Fruit fly (Drosophila melanogaster) whole organism, wandering third instar larva: ENCODE results near the gene Trxr2.

Experiments
- Abd-B ChIP-seq: fragments of >200 bp; optimal IDR thresholded peaks from 2 replicates; lab custom pipeline; 2017; ENCODE audit warnings: missing biosample characterization, missing genetic modification characterization
- CG32264 ChIP-seq: fragments of 200-800 bp; sonication (Bioruptor generic); optimal IDR thresholded peaks from 2 replicates; lab custom pipeline; 2016; ENCODE audit warnings: missing biosample characterization, missing genetic modification characterization
- CG9705 ChIP-seq: fragments of 200-800 bp; sonication (Bioruptor generic); optimal IDR thresholded peaks from 2 replicates; lab custom pipeline; 2018; ENCODE audit warnings: missing biosample characterization, mild to moderate bottlenecking, missing genetic modification characterization
- Dif ChIP-seq: fragments of 200-275, 200-300 bp; sonication (Bioruptor generic); optimal IDR thresholded peaks from 2 replicates; lab custom pipeline; 2018; ENCODE audit warnings: missing biosample characterization, missing genetic modification characterization; ENCODE audit not compliant: partially characterized antibody
- GATAd ChIP-seq: sonication (Bioruptor generic); optimal IDR thresholded peaks from 2 replicates; lab custom pipeline; 2016; ENCODE audit warnings: missing biosample characterization, missing genetic modification characterization
- HLH106 ChIP-seq: fragments of 200-800 bp; optimal IDR thresholded peaks from 3 replicates; lab custom pipeline; 2019; ENCODE audit warnings: missing biosample characterization, mild to moderate bottlenecking, missing genetic modification characterization, moderate library complexity
- Hnf4 ChIP-seq: fragments of 200-800 bp; sonication (Bioruptor generic); optimal IDR thresholded peaks from 2 replicates; lab custom pipeline; 2016; ENCODE audit warnings: missing biosample characterization, mild to moderate bottlenecking, missing genetic modification characterization
- Hr78 ChIP-seq: fragments of >200 bp; optimal IDR thresholded peaks from 2 replicates; lab custom pipeline; 2017; ENCODE audit warnings: missing biosample characterization, missing genetic modification characterization
- Hr83 ChIP-seq: fragments of 200-300 bp; sonication (Bioruptor generic); optimal IDR thresholded peaks from 2 replicates; lab custom pipeline; 2016; ENCODE audit warnings: missing biosample characterization, mild to moderate bottlenecking, missing genetic modification characterization, moderate library complexity; ENCODE audit not compliant: poor library complexity, severe bottlenecking
- Jra ChIP-seq: sonication (Bioruptor generic); optimal IDR thresholded peaks from 2 replicates; lab custom pipeline; 2016; ENCODE audit warnings: missing biosample characterization, missing genetic modification characterization
- N ChIP-seq: fragments of >200 bp; optimal IDR thresholded peaks from 2 replicates; lab custom pipeline; 2018; ENCODE audit warnings: missing biosample characterization, missing external identifiers, missing genetic modification characterization
- OdsH ChIP-seq: fragments of 200-800 bp; sonication (Bioruptor generic); optimal IDR thresholded peaks from 2 replicates; lab custom pipeline; 2016; ENCODE audit warnings: missing biosample characterization, mild to moderate bottlenecking, missing genetic modification characterization
- Sp1 ChIP-seq: fragments of 200-800 bp; sonication (Bioruptor generic); optimal IDR thresholded peaks from 3 replicates; lab custom pipeline; 2019; ENCODE audit warnings: missing biosample characterization, mild to moderate bottlenecking, missing genetic modification characterization, moderate library complexity
- Vsx2 ChIP-seq: fragments of 200-300, 225-300 bp; sonication (Bioruptor generic); optimal IDR thresholded peaks from 2 replicates; lab custom pipeline; 2018; ENCODE audit warnings: missing biosample characterization, missing genetic modification characterization; ENCODE audit not compliant: partially characterized antibody
- br ChIP-seq: fragments of 200-800 bp; sonication (Bioruptor generic); optimal IDR thresholded peaks from 2 replicates; lab custom pipeline; 2016; ENCODE audit warnings: missing biosample characterization, missing genetic modification characterization
- brk ChIP-seq: fragments of 200-800 bp; sonication (Bioruptor generic); optimal IDR thresholded peaks from 2 replicates; lab custom pipeline; 2016; ENCODE audit warnings: missing biosample characterization, mild to moderate bottlenecking, missing genetic modification characterization
- dl ChIP-seq, 2 experiments: fragments of 175-275, 200-275 bp in 1 of 2; fragments of 200-275 bp in 1 of 2; sonication (Bioruptor generic); optimal IDR thresholded peaks; lab custom pipeline; 2018; ENCODE audit warnings: mild to moderate bottlenecking in 2 of 2, missing biosample characterization in 2 of 2, missing genetic modification characterization in 2 of 2, moderate library complexity in 2 of 2; ENCODE audit not compliant: partially characterized antibody in 2 of 2, insufficient read depth in 1 of 2
- dmrt93B ChIP-seq: fragments of 200-800 bp; sonication (Bioruptor generic); optimal IDR thresholded peaks from 2 replicates; lab custom pipeline; 2018; ENCODE audit warnings: missing biosample characterization, mild to moderate bottlenecking, missing genetic modification characterization
- dsf ChIP-seq: sonication (Bioruptor generic); optimal IDR thresholded peaks from 2 replicates; lab custom pipeline; 2016; ENCODE audit warnings: missing biosample characterization, missing genetic modification characterization, borderline replicate concordance
- ey ChIP-seq: fragments of 200-800 bp; sonication (Bioruptor generic); optimal IDR thresholded peaks from 2 replicates; lab custom pipeline; 2016; ENCODE audit warnings: missing biosample characterization, missing genetic modification characterization
- foxo ChIP-seq, 2 experiments: fragments of 200-800 bp; sonication (Bioruptor generic); optimal IDR thresholded peaks; 2 replicates in 1 of 2; 3 replicates in 1 of 2; lab custom pipeline; 2016 to 2017; ENCODE audit warnings: missing biosample characterization in 2 of 2, missing genetic modification characterization in 2 of 2
- fru ChIP-seq: fragments of 200-800 bp; sonication (Bioruptor generic); optimal IDR thresholded peaks from 3 replicates; lab custom pipeline; 2016; ENCODE audit warnings: missing biosample characterization, mild to moderate bottlenecking, missing genetic modification characterization
- h ChIP-seq: fragments of 200-800 bp; sonication (Bioruptor generic); optimal IDR thresholded peaks from 3 replicates; lab custom pipeline; 2016; ENCODE audit warnings: missing biosample characterization, mild to moderate bottlenecking, missing genetic modification characterization
- jim ChIP-seq: fragments of 175-275, 200-325 bp; sonication (Bioruptor generic); optimal IDR thresholded peaks from 2 replicates; lab custom pipeline; 2016; ENCODE audit warnings: missing biosample characterization, mild to moderate bottlenecking, missing genetic modification characterization
- lola ChIP-seq: fragments of >200 bp; optimal IDR thresholded peaks from 2 replicates; lab custom pipeline; 2017; ENCODE audit warnings: missing biosample characterization, missing genetic modification characterization
- pan ChIP-seq: fragments of >200 bp; optimal IDR thresholded peaks from 2 replicates; lab custom pipeline; 2017
- rgr ChIP-seq: fragments of 200-800 bp; sonication (Bioruptor generic); optimal IDR thresholded peaks from 3 replicates; lab custom pipeline; 2016; ENCODE audit warnings: missing biosample characterization, mild to moderate bottlenecking, missing genetic modification characterization
- sage ChIP-seq: fragments of 200-800 bp; sonication (Bioruptor generic); optimal IDR thresholded peaks from 2 replicates; lab custom pipeline; 2016; ENCODE audit warnings: missing biosample characterization, mild to moderate bottlenecking, missing genetic modification characterization
- sv ChIP-seq: fragments of 200-800 bp; sonication (Bioruptor generic); optimal IDR thresholded peaks from 3 replicates; lab custom pipeline; 2016; ENCODE audit warnings: missing biosample characterization, missing genetic modification characterization
- tai ChIP-seq: sonication (Bioruptor generic); optimal IDR thresholded peaks from 2 replicates; lab custom pipeline; 2016; ENCODE audit warnings: missing biosample characterization, missing genetic modification characterization
- usp ChIP-seq: fragments of >200 bp; optimal IDR thresholded peaks from 2 replicates; lab custom pipeline; 2017; ENCODE audit warnings: missing biosample characterization, missing genetic modification characterization
- woc ChIP-seq: sonication (Bioruptor generic); optimal IDR thresholded peaks from 2 replicates; lab custom pipeline; 2016; ENCODE audit warnings: missing biosample characterization, mild to moderate bottlenecking, missing genetic modification characterization

The Trxr2 gene

DNA sequence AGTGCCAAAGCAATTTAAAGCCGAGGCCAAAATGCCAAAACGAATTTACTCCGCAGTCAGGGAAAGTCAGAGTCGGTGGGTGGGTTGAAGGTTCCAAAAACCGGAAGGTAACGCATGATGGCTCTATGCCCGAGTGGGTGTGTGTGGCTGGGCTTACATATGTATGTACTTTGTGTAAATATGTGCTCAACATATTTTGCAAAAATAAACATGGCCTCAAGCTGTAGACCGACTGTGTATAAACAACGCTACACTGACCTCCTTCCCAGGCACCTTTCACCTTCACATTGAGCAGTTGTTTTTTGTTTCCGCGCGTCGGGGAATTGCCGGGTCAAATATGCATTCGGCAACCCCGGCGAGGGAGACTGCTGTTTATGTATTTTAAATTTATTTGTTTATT, 30.0 kb upstream of the Trxr2 start:
- peak; percentile 3 for TF ChIP-seq h (GFP tag; lab: Kevin White, UChicago)
- TF ChIP-seq rgr (GFP tag; lab: Kevin White, UChicago): peak; percentile 19
- TF ChIP-seq dl (GFP tag; optimal IDR thresholded peaks at IDR 0.05; lab: Kevin White, UChicago; ENCODE audit: insufficient read depth in 1 of 2, partially characterized antibody in 2 of 2): no peak
- TF ChIP-seq dsf (GFP tag; lab: Kevin White, UChicago): no peak
- peak; percentile 3 for TF ChIP-seq Hr83 (GFP tag; lab: Kevin White, UChicago)
- TF ChIP-seq OdsH (GFP tag; lab: Kevin White, UChicago): peak; percentile 17
- TF ChIP-seq fru (GFP tag; lab: Kevin White, UChicago): peak; percentile 21

dm6 chr3L:22548137-22548536, 1.9 kb upstream of the Trxr2 start, which contains the start of gene CG11404:
TSS of gene CG11404 (plus strand) at chr3L:22548437.
- no peak for TF ChIP-seq foxo (GFP tag; optimal IDR thresholded peaks at IDR 0.05; lab: Kevin White, UChicago)
- no peak for TF ChIP-seq sage (GFP tag; lab: Kevin White, UChicago)
- TF ChIP-seq Jra: no peak
- TF ChIP-seq CG9705 (GFP tag; lab: Kevin White, UChicago): no peak
- no peak for TF ChIP-seq Dif
- no peak for TF ChIP-seq OdsH (GFP tag; lab: Kevin White, UChicago)
- no peak for TF ChIP-seq Hr83 (GFP tag; lab: Kevin White, UChicago)
- no peak for TF ChIP-seq rgr (GFP tag; lab: Kevin White, UChicago)
- TF ChIP-seq br (GFP tag; lab: Kevin White, UChicago): no peak
- no peak for TF ChIP-seq Hnf4 (GFP tag; lab: Kevin White, UChicago)
- TF ChIP-seq fru (GFP tag; lab: Kevin White, UChicago): no peak

DNA sequence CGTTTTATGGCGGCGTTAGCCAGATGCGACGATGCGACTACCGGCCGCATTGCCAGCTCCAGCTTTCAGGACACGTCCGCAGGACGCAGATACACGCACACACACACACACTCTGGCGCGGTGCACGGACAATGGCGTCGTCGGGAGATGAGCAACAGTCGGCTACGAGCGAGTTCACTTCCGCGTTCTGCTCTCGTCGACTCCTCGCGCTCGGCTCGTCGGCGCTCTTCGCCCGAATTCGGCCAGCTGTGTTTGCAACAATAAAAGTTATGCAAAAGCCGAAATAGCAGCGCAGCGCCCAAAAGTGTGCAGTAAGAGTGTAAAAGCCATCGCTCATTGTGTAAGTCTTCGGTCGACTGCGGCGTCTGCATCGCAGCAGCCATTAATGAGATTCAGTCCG, 21.7 kb downstream of the Trxr2 start:
- TF ChIP-seq lola (GFP tag; lab: Kevin White, UChicago) (no peak), brk (GFP tag; lab: Kevin White, UChicago) (no peak), Hr78 (GFP tag; lab: Kevin White, UChicago) (no peak), woc (GFP tag; lab: Kevin White, UChicago) (no peak), br (GFP tag; lab: Kevin White, UChicago) (no peak), usp (GFP tag; lab: Kevin White, UChicago) (no peak), dl (GFP tag; optimal IDR thresholded peaks at IDR 0.05; lab: Kevin White, UChicago; ENCODE audit: insufficient read depth in 1 of 2, partially characterized antibody in 2 of 2) (no peak), sage (GFP tag; lab: Kevin White, UChicago) (no peak), GATAd (GFP tag; lab: Kevin White, UChicago) (no peak), dmrt93B (GFP tag; lab: Kevin White, UChicago) (no peak), jim (GFP tag; lab: Kevin White, UChicago) (no peak), Vsx2 (GFP tag; lab: Kevin White, UChicago) (no peak), ey (GFP tag; lab: Kevin White, UChicago) (no peak), fru (GFP tag; lab: Kevin White, UChicago) (no peak), pan (lab: Kevin White, UChicago) (no peak), N (no peak), Sp1 (GFP tag; lab: Kevin White, UChicago) (no peak)

dm6 chr3L:22572272-22572671, 22.2 kb downstream of the Trxr2 start:
- no peak for TF ChIP-seq sv (GFP tag; lab: Kevin White, UChicago)
- TF ChIP-seq lola (GFP tag; lab: Kevin White, UChicago): no peak
- TF ChIP-seq CG9705 (GFP tag; lab: Kevin White, UChicago): no peak
- no peak for TF ChIP-seq Hnf4 (GFP tag; lab: Kevin White, UChicago)
- no peak for TF ChIP-seq CG32264 (GFP tag; lab: Kevin White, UChicago)
- TF ChIP-seq Abd-B (GFP tag; lab: Kevin White, UChicago): no peak
- no peak for TF ChIP-seq foxo (GFP tag; optimal IDR thresholded peaks at IDR 0.05; lab: Kevin White, UChicago)
- TF ChIP-seq Sp1 (GFP tag; lab: Kevin White, UChicago): no peak
- no peak for TF ChIP-seq ey (GFP tag; lab: Kevin White, UChicago)
- no peak for TF ChIP-seq HLH106 (tag; lab: Kevin White, UChicago)
- TF ChIP-seq tai (GFP tag; lab: Kevin White, UChicago): no peak
- no peak for TF ChIP-seq woc (GFP tag; lab: Kevin White, UChicago)
- TF ChIP-seq, all 38 proteins: peak for 0
